Fruit fly (Drosophila melanogaster) whole organism, adult: ENCODE measurements around the gene CG16853.

Source experiments
- CG1620 ChIP-seq: fragments of 200-800 bp; sonication (Bioruptor generic); optimal IDR thresholded peaks from 2 replicates; lab custom pipeline; 2016; ENCODE audit warnings: missing biosample characterization, missing genetic modification characterization
- CG5204 ChIP-seq: fragments of 200-800 bp; sonication (Bioruptor generic); optimal IDR thresholded peaks from 2 replicates; lab custom pipeline; 2016; ENCODE audit warnings: missing biosample characterization, missing genetic modification characterization
- Hr96 ChIP-seq: fragments of 200-800 bp; sonication (Bioruptor generic); optimal IDR thresholded peaks from 2 replicates; lab custom pipeline; 2016; ENCODE audit warnings: missing biosample characterization, missing genetic modification characterization
- Mnt ChIP-seq: fragments of 200-800 bp; sonication (Bioruptor generic); optimal IDR thresholded peaks from 2 replicates; lab custom pipeline; 2016; ENCODE audit warnings: missing biosample characterization, mild to moderate bottlenecking, missing genetic modification characterization
- pad ChIP-seq: fragments of 200-800 bp; sonication (Bioruptor generic); optimal IDR thresholded peaks from 3 replicates; lab custom pipeline; 2017; ENCODE audit warnings: missing biosample characterization, missing genetic modification characterization, mild to moderate bottlenecking, moderate library complexity, missing genetic modification reagents
- tj ChIP-seq: fragments of 200-800 bp; sonication (Bioruptor generic); optimal IDR thresholded peaks from 3 replicates; lab custom pipeline; 2017; ENCODE audit warnings: missing biosample characterization, mild to moderate bottlenecking, missing genetic modification characterization, moderate library complexity

DNA sequence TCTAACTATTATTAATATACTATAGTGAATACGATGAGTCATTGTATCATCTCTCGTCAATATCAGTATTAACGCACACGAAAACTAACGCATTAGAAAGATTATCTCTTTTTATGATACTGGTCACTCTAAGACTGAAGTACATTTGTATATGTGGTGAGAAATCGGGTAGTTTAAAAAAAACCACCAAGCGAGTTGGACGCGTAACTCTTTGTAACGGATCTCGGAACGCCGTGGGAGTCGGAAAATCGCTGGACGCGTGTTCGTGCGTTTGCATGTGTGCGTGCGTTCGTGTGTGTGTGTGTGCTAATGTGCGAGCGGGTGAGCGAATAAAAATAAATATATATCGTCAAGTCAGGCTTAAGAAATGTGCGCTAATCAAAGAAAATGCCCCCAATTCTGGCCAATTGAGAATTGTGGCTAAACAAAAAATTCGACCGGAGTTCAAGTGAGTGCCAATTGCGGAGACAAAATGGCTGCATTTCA, 7.9 kb downstream of the CG16853 start, which contains the start of gene kuz:
- TF ChIP-seq Mnt = peak; percentile 88
- no peak for TF ChIP-seq CG1620 (GFP tag; lab: Kevin White, UChicago)
- peak; percentile 72 for TF ChIP-seq tj (GFP tag; lab: Kevin White, UChicago)
- TF ChIP-seq pad (GFP tag; lab: Kevin White, UChicago) = peak; percentile 21
- peak; percentile 37 for TF ChIP-seq Hr96 (GFP tag; lab: Kevin White, UChicago)
- TF ChIP-seq CG5204 (GFP tag; lab: Kevin White, UChicago) = no peak
